Fruit fly (Drosophila melanogaster) whole organism, embryonic: Measurements from ENCODE around the gene ph-d.

Experiments used
- B-H1 ChIP-seq: fragments of 200-800 bp; sonication (Bioruptor generic); IDR thresholded peaks from 3 replicates; pipeline ENCODE4 v1.3.6; 2022; ENCODE audit warnings: missing biosample characterization, missing genetic modification characterization
- BtbVII ChIP-seq: fragments of 200-800 bp; sonication (Bioruptor generic); optimal IDR thresholded peaks from 3 replicates; lab custom pipeline; 2017; ENCODE audit warnings: missing biosample characterization, mild to moderate bottlenecking, missing genetic modification characterization
- C15 ChIP-seq: fragments of 200-800 bp; sonication (Bioruptor generic); IDR thresholded peaks from 3 replicates; pipeline ENCODE4 v1.3.6; 2022; ENCODE audit warnings: missing biosample characterization, missing genetic modification characterization
- CG10209 ChIP-seq: fragments of 200-800 bp; sonication (Bioruptor generic); optimal IDR thresholded peaks from 3 replicates; lab custom pipeline; 2017; ENCODE audit warnings: missing biosample characterization, mild to moderate bottlenecking, missing genetic modification characterization, missing genetic modification reagents
- CG1024 ChIP-seq: fragments of 200-800 bp; sonication (Bioruptor generic); IDR thresholded peaks from 2 replicates; pipeline ENCODE4 v1.3.6; 2022; ENCODE audit warnings: missing biosample characterization, missing genetic modification characterization
- CG10267 ChIP-seq: fragments of 200-800 bp; sonication (Bioruptor generic); optimal IDR thresholded peaks from 2 replicates; lab custom pipeline; 2018; ENCODE audit warnings: missing biosample characterization, mild to moderate bottlenecking, missing genetic modification characterization, moderate library complexity
- CG10366 ChIP-seq: fragments of 200-800 bp; sonication (Bioruptor generic); IDR thresholded peaks from 2 replicates; pipeline ENCODE4 v1.3.6; 2022; ENCODE audit warnings: missing biosample characterization, missing genetic modification characterization
- CG10543 ChIP-seq: fragments of 200-800 bp; sonication (Bioruptor generic); optimal IDR thresholded peaks from 3 replicates; lab custom pipeline; 2017; ENCODE audit warnings: missing biosample characterization, mild to moderate bottlenecking, missing genetic modification characterization, moderate library complexity
- CG11085 ChIP-seq: fragments of 200-800 bp; sonication (Bioruptor generic); IDR thresholded peaks from 2 replicates; pipeline ENCODE4 v1.3.6; 2022; ENCODE audit warnings: missing biosample characterization, missing genetic modification characterization
- CG12236 ChIP-seq: fragments of 200-800 bp; sonication (Bioruptor generic); optimal IDR thresholded peaks from 2 replicates; lab custom pipeline; 2016; ENCODE audit warnings: missing biosample characterization, missing genetic modification characterization
- CG12391 ChIP-seq: fragments of 200-800 bp; sonication (Bioruptor generic); optimal IDR thresholded peaks from 3 replicates; lab custom pipeline; 2018; ENCODE audit warnings: missing biosample characterization, mild to moderate bottlenecking, missing genetic modification characterization, moderate library complexity
- CG15601 ChIP-seq: fragments of 200-800 bp; sonication (Bioruptor generic); optimal IDR thresholded peaks from 3 replicates; lab custom pipeline; 2019; ENCODE audit warnings: missing biosample characterization, mild to moderate bottlenecking, missing genetic modification characterization, moderate library complexity
- CG17612 ChIP-seq: fragments of 200-800 bp; sonication (Bioruptor generic); IDR thresholded peaks from 2 replicates; pipeline ENCODE4 v1.3.6; 2022; ENCODE audit warnings: missing biosample characterization, missing genetic modification characterization
- CG2129 ChIP-seq: fragments of 200-800 bp; sonication (Bioruptor generic); IDR thresholded peaks from 2 replicates; pipeline ENCODE4 v1.3.6; 2022; ENCODE audit warnings: missing biosample characterization, missing genetic modification characterization; ENCODE audit not compliant: partially characterized antibody
- CG31224 ChIP-seq: fragments of 200-800 bp; sonication (Bioruptor generic); IDR thresholded peaks from 2 replicates; pipeline ENCODE4 v1.3.6; 2022; ENCODE audit warnings: missing biosample characterization, missing genetic modification characterization
- CG3163 ChIP-seq: fragments of 200-800 bp; sonication (Bioruptor generic); optimal IDR thresholded peaks from 3 replicates; lab custom pipeline; 2016; ENCODE audit warnings: missing biosample characterization, missing genetic modification characterization
- CG3281 ChIP-seq: fragments of 200-800 bp; sonication (Bioruptor generic); optimal IDR thresholded peaks from 3 replicates; lab custom pipeline; 2017; ENCODE audit warnings: missing biosample characterization, mild to moderate bottlenecking, missing genetic modification characterization
- CG33557 ChIP-seq: fragments of 200-800 bp; sonication (Bioruptor generic); optimal IDR thresholded peaks from 2 replicates; lab custom pipeline; 2019; ENCODE audit warnings: missing biosample characterization, mild to moderate bottlenecking, missing genetic modification characterization, moderate library complexity
- CG34422 ChIP-seq: fragments of 200-800 bp; sonication (Bioruptor generic); IDR thresholded peaks from 3 replicates; pipeline ENCODE4 v1.3.6; 2022; ENCODE audit warnings: missing biosample characterization, missing genetic modification characterization
- CG4617 ChIP-seq: fragments of 200-800 bp; sonication (Bioruptor generic); optimal IDR thresholded peaks from 3 replicates; lab custom pipeline; 2016; ENCODE audit warnings: missing biosample characterization, missing genetic modification characterization, borderline replicate concordance
- CG6689 ChIP-seq: fragments of 200-800 bp; sonication (Bioruptor generic); IDR thresholded peaks from 2 replicates; pipeline ENCODE4 v1.3.6; 2022; ENCODE audit warnings: missing biosample characterization, missing genetic modification characterization
- Camta ChIP-seq: fragments of 200-800 bp; sonication (Bioruptor generic); optimal IDR thresholded peaks from 2 replicates; lab custom pipeline; 2016; ENCODE audit warnings: missing biosample characterization, missing genetic modification characterization
- CkIIα-i1 ChIP-seq: fragments of 200-800 bp; sonication (Bioruptor generic); IDR thresholded peaks from 2 replicates; pipeline ENCODE4 v1.3.6; 2022; ENCODE audit warnings: missing biosample characterization, missing genetic modification characterization
- E2f1 ChIP-seq: fragments of 200-800 bp; sonication (Bioruptor generic); IDR thresholded peaks from 2 replicates; pipeline ENCODE4 v1.3.6; 2022; ENCODE audit warnings: missing biosample characterization, missing genetic modification characterization
- Jarid2 ChIP-seq: fragments of 200-800 bp; sonication (Bioruptor generic); optimal IDR thresholded peaks from 3 replicates; lab custom pipeline; 2017; ENCODE audit warnings: mild to moderate bottlenecking, missing biosample characterization, missing genetic modification reagents, missing genetic modification characterization
- MBD-R2 ChIP-seq: fragments of 200-800 bp; sonication (Bioruptor generic); IDR thresholded peaks from 2 replicates; pipeline ENCODE4 v1.3.6; 2022; ENCODE audit warnings: missing biosample characterization, missing genetic modification characterization
- MTF-1 ChIP-seq: fragments of 200-800 bp; sonication (Bioruptor generic); optimal IDR thresholded peaks from 2 replicates; lab custom pipeline; 2018; ENCODE audit warnings: missing biosample characterization, mild to moderate bottlenecking, missing genetic modification characterization, borderline replicate concordance
- Myb ChIP-seq: fragments of 200-800 bp; sonication (Bioruptor generic); optimal IDR thresholded peaks from 2 replicates; lab custom pipeline; 2016; ENCODE audit warnings: missing biosample characterization, missing genetic modification characterization
- NK7.1 ChIP-seq: fragments of 200-800 bp; sonication (Bioruptor generic); optimal IDR thresholded peaks from 3 replicates; lab custom pipeline; 2016; ENCODE audit warnings: missing biosample characterization, missing genetic modification characterization
- NfI ChIP-seq: fragments of 200-800 bp; sonication (Bioruptor generic); optimal IDR thresholded peaks from 3 replicates; lab custom pipeline; 2018; ENCODE audit warnings: missing biosample characterization, mild to moderate bottlenecking, missing genetic modification characterization, moderate library complexity
- Sry-δ ChIP-seq: fragments of 200-800 bp; sonication (Bioruptor generic); optimal IDR thresholded peaks from 2 replicates; lab custom pipeline; 2016; ENCODE audit warnings: missing biosample characterization, missing genetic modification characterization
- abd-A ChIP-seq: fragments of 200-800 bp; sonication (Bioruptor generic); optimal IDR thresholded peaks from 3 replicates; lab custom pipeline; 2019; ENCODE audit warnings: missing biosample characterization, mild to moderate bottlenecking, missing genetic modification characterization, moderate library complexity
- amos ChIP-seq: fragments of 200-800 bp; sonication (Bioruptor generic); IDR thresholded peaks from 2 replicates; pipeline ENCODE4 v1.3.6; 2022; ENCODE audit warnings: missing biosample characterization, missing genetic modification characterization; ENCODE audit not compliant: partially characterized antibody
- ci ChIP-seq: fragments of 200-800 bp; sonication (Bioruptor generic); IDR thresholded peaks from 3 replicates; pipeline ENCODE4 v1.3.6; 2022; ENCODE audit warnings: missing biosample characterization, missing genetic modification characterization
- dm ChIP-seq: fragments of 200-800 bp; sonication (Bioruptor generic); optimal IDR thresholded peaks from 3 replicates; lab custom pipeline; 2016; ENCODE audit warnings: missing biosample characterization, missing genetic modification characterization
- dmrt11E ChIP-seq: fragments of 200-800 bp; sonication (Bioruptor generic); optimal IDR thresholded peaks from 3 replicates; lab custom pipeline; 2018; ENCODE audit warnings: missing biosample characterization, mild to moderate bottlenecking, missing genetic modification characterization, moderate library complexity
- emc ChIP-seq: fragments of 200-800 bp; sonication (Bioruptor generic); optimal IDR thresholded peaks from 2 replicates; lab custom pipeline; 2016; ENCODE audit warnings: missing biosample characterization, missing genetic modification characterization
- exex ChIP-seq: fragments of 200-800 bp; sonication (Bioruptor generic); optimal IDR thresholded peaks from 4 replicates; lab custom pipeline; 2018; ENCODE audit warnings: missing biosample characterization, mild to moderate bottlenecking, missing genetic modification characterization, moderate library complexity
- hth ChIP-seq: fragments of >200 bp; optimal IDR thresholded peaks from 2 replicates; lab custom pipeline; 2017; ENCODE audit warnings: inconsistent platforms
- jigr1 ChIP-seq: fragments of 200-800 bp; sonication (Bioruptor generic); IDR thresholded peaks from 3 replicates; pipeline ENCODE4 v1.3.6; 2022; ENCODE audit warnings: missing biosample characterization, missing genetic modification characterization
- odd ChIP-seq: fragments of 200-800 bp; sonication (Bioruptor generic); optimal IDR thresholded peaks from 2 replicates; lab custom pipeline; 2017; ENCODE audit warnings: missing biosample characterization, mild to moderate bottlenecking, missing genetic modification characterization
- pb ChIP-seq: fragments of 200-800 bp; sonication (Bioruptor generic); optimal IDR thresholded peaks from 3 replicates; lab custom pipeline; 2016; ENCODE audit warnings: missing biosample characterization, missing genetic modification characterization
- ro ChIP-seq: fragments of 200-800 bp; sonication (Bioruptor generic); IDR thresholded peaks from 2 replicates; pipeline ENCODE4 v1.3.6; 2022; ENCODE audit warnings: missing biosample characterization, missing genetic modification characterization
- sima ChIP-seq: fragments of 200-800 bp; sonication (Bioruptor generic); optimal IDR thresholded peaks from 2 replicates; lab custom pipeline; 2016; ENCODE audit warnings: missing biosample characterization, missing genetic modification characterization
- sisA ChIP-seq: fragments of 200-800 bp; sonication (Bioruptor generic); IDR thresholded peaks from 2 replicates; pipeline ENCODE4 v1.3.6; 2022; ENCODE audit warnings: missing biosample characterization, missing genetic modification characterization
- sug ChIP-seq: fragments of 200-800 bp; optimal IDR thresholded peaks from 2 replicates; lab custom pipeline; 2019; ENCODE audit warnings: missing biosample characterization, mild to moderate bottlenecking, missing genetic modification characterization, moderate library complexity
- tgo ChIP-seq: fragments of 200-800 bp; sonication (Bioruptor generic); IDR thresholded peaks from 3 replicates; pipeline ENCODE4 v1.3.6; 2022; ENCODE audit warnings: missing biosample characterization, missing genetic modification characterization
- wor ChIP-seq: fragments of 200-800 bp; sonication (Bioruptor generic); IDR thresholded peaks from 2 replicates; pipeline ENCODE4 v1.3.6; 2022; ENCODE audit warnings: missing biosample characterization, missing genetic modification characterization

The ph-d gene

dm6 chrX:2123013-2123964 is at the start of gene ph-d (continued):
- TF ChIP-seq abd-A (tag; lab: Kevin White, UChicago): peak; percentile 95
- TF ChIP-seq E2f1 (GFP tag; lab: Robert Waterston, UW): peak; percentile 42; the same call in 1 of the 2 replicates
- peak; percentile 48 for TF ChIP-seq sisA (GFP tag; lab: Robert Waterston, UW)
- TF ChIP-seq jigr1 (GFP tag; lab: Robert Waterston, UW): no peak
- no peak for TF ChIP-seq CG12236
- TF ChIP-seq ci (GFP tag; lab: Robert Waterston, UW): peak; percentile 62; the same call in 1 of the 3 replicates
- peak; percentile 55 for TF ChIP-seq CG10209 (GFP tag; lab: Kevin White, UChicago)
- peak; percentile 44 for TF ChIP-seq BtbVII (GFP tag; lab: Kevin White, UChicago)
- peak; percentile 45 for TF ChIP-seq CG3281 (GFP tag; lab: Kevin White, UChicago)
- TF ChIP-seq wor (GFP tag; lab: Robert Waterston, UW): peak; percentile 30; the same call in 1 of the 2 replicates
- TF ChIP-seq CG31224: peak; percentile 19; the same call in 1 of the 2 replicates
- peak; percentile 54 for TF ChIP-seq CG10267 (tag; lab: Kevin White, UChicago)
- TF ChIP-seq CG10366 (GFP tag; lab: Robert Waterston, UW): peak; percentile 37; the same call in 1 of the 2 replicates
- no peak for TF ChIP-seq CG1024 (GFP tag; lab: Robert Waterston, UW)
- no peak for TF ChIP-seq CG11085 (GFP tag; lab: Robert Waterston, UW)
- TF ChIP-seq MBD-R2: peak; percentile 18; the same call in 1 of the 2 replicates
- TF ChIP-seq C15: no peak
- TF ChIP-seq odd (GFP tag; lab: Kevin White, UChicago): peak; percentile 1
- no peak for TF ChIP-seq CG2129 (GFP tag; lab: Robert Waterston, UW)
- peak; percentile 67 for TF ChIP-seq dm (GFP tag; lab: Kevin White, UChicago)
- peak; percentile 91 for TF ChIP-seq Jarid2
- TF ChIP-seq CG12391 (tag; lab: Kevin White, UChicago): peak; percentile 44
- TF ChIP-seq NfI: peak; percentile 31
- TF ChIP-seq sima (GFP tag; lab: Kevin White, UChicago): no peak
- no peak for TF ChIP-seq hth (lab: Kevin White, UChicago)
- peak; percentile 13 for TF ChIP-seq pb (GFP tag; lab: Kevin White, UChicago)
- no peak for TF ChIP-seq Sry-δ (GFP tag; lab: Kevin White, UChicago)
- TF ChIP-seq sug (tag; lab: Kevin White, UChicago): peak; percentile 56
- no peak for TF ChIP-seq ro (GFP tag; lab: Robert Waterston, UW)
- no peak for TF ChIP-seq emc
- peak; percentile 30 for TF ChIP-seq exex (tag; lab: Kevin White, UChicago)
- peak; percentile 9 for TF ChIP-seq Myb (GFP tag; lab: Kevin White, UChicago)
- no peak for TF ChIP-seq Camta (GFP tag; lab: Kevin White, UChicago)
- peak; percentile 28 for TF ChIP-seq CG15601 (tag; lab: Kevin White, UChicago)
- peak; percentile 89 for TF ChIP-seq CG10543 (GFP tag; lab: Kevin White, UChicago)
- no peak for TF ChIP-seq tgo (GFP tag; lab: Robert Waterston, UW)
- peak; percentile 44 for TF ChIP-seq dmrt11E (tag; lab: Kevin White, UChicago)
- peak; percentile 41 for TF ChIP-seq CG33557 (GFP tag; lab: Kevin White, UChicago)
- peak; percentile 3 for TF ChIP-seq NK7.1 (GFP tag; lab: Kevin White, UChicago)
- 0 out of 3 replicates have a peak, but pooled peaks have one; percentile 25 for TF ChIP-seq CG34422 (GFP tag; lab: Robert Waterston, UW)
- no peak for TF ChIP-seq amos (GFP tag; lab: Robert Waterston, UW)
- no peak for TF ChIP-seq CG3163 (GFP tag; lab: Kevin White, UChicago)
- TF ChIP-seq CkIIα-i1: no peak
- TF ChIP-seq CG17612: no peak
- TF ChIP-seq MTF-1 (GFP tag; lab: Kevin White, UChicago): peak; percentile 70
- 0 out of 2 replicates have a peak, but pooled peaks have one; percentile 26 for TF ChIP-seq CG6689
- TF ChIP-seq B-H1: peak; percentile 10; the same call in 1 of the 3 replicates
- no peak for TF ChIP-seq CG4617 (GFP tag; lab: Kevin White, UChicago)
